Worm (Caenorhabditis elegans) whole organism, L2 larva: ENCODE results near the gene F09E5.16.

Source experiments
- C34F6.9 ChIP-seq: fragments of 150-350 bp; optimal IDR thresholded peaks from 2 replicates; lab custom pipeline; 2014; ENCODE audit warnings: missing biosample characterization, missing genetic modification characterization
- F13H6.1 ChIP-seq: sonication (generic microtip); optimal IDR thresholded peaks from 2 replicates; lab custom pipeline; 2016; ENCODE audit warnings: missing genetic modification characterization, missing compliant biosample characterization
- R02D3.7 ChIP-seq: fragments of 150-350 bp; optimal IDR thresholded peaks from 2 replicates; lab custom pipeline; 2014; ENCODE audit warnings: missing biosample characterization, missing genetic modification characterization
- ZK546.5 ChIP-seq: sonication (generic microtip); optimal IDR thresholded peaks from 2 replicates; lab custom pipeline; 2017; ENCODE audit warnings: missing biosample characterization, missing genetic modification characterization
- aly-2 ChIP-seq: fragments of 150-350 bp; optimal IDR thresholded peaks from 2 replicates; lab custom pipeline; 2014; ENCODE audit warnings: missing biosample characterization, missing genetic modification characterization
- ama-1 ChIP-seq: fragments of 150-350 bp; optimal IDR thresholded peaks from 2 replicates; lab custom pipeline; 2018; ENCODE audit warnings: inconsistent platforms
- ceh-16 ChIP-seq: fragments of 150-350 bp; optimal IDR thresholded peaks from 2 replicates; lab custom pipeline; 2014; ENCODE audit warnings: missing biosample characterization, missing genetic modification characterization
- ceh-82 ChIP-seq: fragments of 150-350 bp; optimal IDR thresholded peaks from 2 replicates; lab custom pipeline; 2014; ENCODE audit warnings: missing biosample characterization, missing genetic modification characterization
- egl-27 ChIP-seq: sonication (generic microtip); optimal IDR thresholded peaks from 3 replicates; lab custom pipeline; 2017; ENCODE audit warnings: missing biosample characterization, missing genetic modification reagents, missing genetic modification characterization
- elt-3 ChIP-seq: sonication (generic microtip); optimal IDR thresholded peaks from 2 replicates; lab custom pipeline; 2017; ENCODE audit warnings: missing biosample characterization, missing genetic modification characterization
- gmeb-1 ChIP-seq: fragments of 150-350 bp; optimal IDR thresholded peaks from 2 replicates; lab custom pipeline; 2014; ENCODE audit warnings: missing biosample characterization, missing genetic modification characterization
- lin-39 ChIP-seq: fragments of 150-350 bp; optimal IDR thresholded peaks from 2 replicates; lab custom pipeline; 2014; ENCODE audit warnings: missing biosample characterization, missing genetic modification reagents, missing genetic modification characterization
- lsy-2 ChIP-seq, 2 experiments: fragments of 150-350 bp in 1 of 2; sonication (generic microtip) in 1 of 2; optimal IDR thresholded peaks; 2 replicates each; lab custom pipeline; 2014 to 2017; ENCODE audit warnings: missing biosample characterization in 2 of 2, missing genetic modification characterization in 2 of 2
- mab-5 ChIP-seq: fragments of 150-350 bp; optimal IDR thresholded peaks from 2 replicates; lab custom pipeline; 2014; ENCODE audit warnings: missing biosample characterization, missing genetic modification characterization
- mbf-1 ChIP-seq: sonication (generic microtip); optimal IDR thresholded peaks from 2 replicates; lab custom pipeline; 2017; ENCODE audit warnings: missing biosample characterization, missing genetic modification characterization
- mdl-1 ChIP-seq, 2 experiments: fragments of 150-350 bp in 1 of 2; sonication (generic microtip) in 1 of 2; optimal IDR thresholded peaks; 2 replicates each; lab custom pipeline; 2017; ENCODE audit warnings: missing biosample characterization in 2 of 2, missing genetic modification characterization in 2 of 2
- nhr-10 ChIP-seq: sonication (generic microtip); optimal IDR thresholded peaks from 2 replicates; lab custom pipeline; 2017; ENCODE audit warnings: missing biosample characterization, missing genetic modification characterization
- nhr-11 ChIP-seq: fragments of 150-350 bp; optimal IDR thresholded peaks from 2 replicates; lab custom pipeline; 2014; ENCODE audit warnings: missing biosample characterization, missing genetic modification characterization
- nhr-129 ChIP-seq: fragments of 150-350 bp; optimal IDR thresholded peaks from 2 replicates; lab custom pipeline; 2014; ENCODE audit warnings: missing biosample characterization, missing genetic modification characterization
- nhr-21 ChIP-seq: fragments of 150-350 bp; optimal IDR thresholded peaks from 2 replicates; lab custom pipeline; 2014; ENCODE audit warnings: missing biosample characterization, missing genetic modification characterization
- nhr-23 ChIP-seq: fragments of 150-350 bp; optimal IDR thresholded peaks from 2 replicates; lab custom pipeline; 2014; ENCODE audit warnings: missing biosample characterization, missing genetic modification reagents, missing genetic modification characterization
- nhr-25 ChIP-seq: fragments of 150-350 bp; sonication (generic microtip); optimal IDR thresholded peaks from 3 replicates; lab custom pipeline; 2014; ENCODE audit warnings: missing biosample characterization, missing genetic modification characterization
- nhr-6 ChIP-seq: fragments of 150-350 bp; optimal IDR thresholded peaks from 2 replicates; lab custom pipeline; 2014; ENCODE audit warnings: missing biosample characterization, missing genetic modification characterization
- nhr-77 ChIP-seq: fragments of 150-350 bp; optimal IDR thresholded peaks from 2 replicates; lab custom pipeline; 2014; ENCODE audit warnings: missing biosample characterization, missing genetic modification characterization
- peb-1 ChIP-seq: fragments of 150-350 bp; optimal IDR thresholded peaks from 2 replicates; lab custom pipeline; 2014; ENCODE audit warnings: missing biosample characterization, missing genetic modification characterization
- skn-1 ChIP-seq: sonication (generic microtip); optimal IDR thresholded peaks from 2 replicates; lab custom pipeline; 2017; ENCODE audit warnings: missing biosample characterization, missing genetic modification characterization
- sma-9 ChIP-seq, 2 experiments: fragments of 150-350 bp in 1 of 2; sonication (generic microtip) in 1 of 2; optimal IDR thresholded peaks; 2 replicates each; lab custom pipeline; 2014 to 2016; ENCODE audit warnings: missing genetic modification characterization in 2 of 2, mild to moderate bottlenecking in 1 of 2, missing biosample characterization in 1 of 2, missing compliant biosample characterization in 1 of 2, missing genetic modification reagents in 1 of 2, moderate library complexity in 1 of 2
- snpc-4 ChIP-seq: fragments of 150-350 bp; optimal IDR thresholded peaks from 2 replicates; lab custom pipeline; 2014; ENCODE audit warnings: missing biosample characterization, missing genetic modification characterization
- unc-39 ChIP-seq: fragments of 150-350 bp; optimal IDR thresholded peaks from 2 replicates; lab custom pipeline; 2014; ENCODE audit warnings: missing biosample characterization, missing genetic modification characterization
- unc-55 ChIP-seq: fragments of 150-350 bp; sonication (generic microtip); optimal IDR thresholded peaks from 3 replicates; lab custom pipeline; 2014; ENCODE audit warnings: missing biosample characterization, missing genetic modification reagents, missing genetic modification characterization
- unc-62 ChIP-seq: fragments of 150-350 bp; optimal IDR thresholded peaks from 2 replicates; lab custom pipeline; 2014; ENCODE audit warnings: missing biosample characterization, missing genetic modification reagents, missing genetic modification characterization
- ztf-1 ChIP-seq: fragments of 200-800 bp; sonication (Bioruptor generic); conservative IDR thresholded peaks from 2 replicates; pipeline ENCODE4 v1.3.6; 2022; ENCODE audit warnings: missing genetic modification characterization, missing compliant biosample characterization
- ztf-11 ChIP-seq: sonication (generic microtip); optimal IDR thresholded peaks from 2 replicates; lab custom pipeline; 2017; ENCODE audit warnings: missing biosample characterization, missing genetic modification characterization
- ztf-4 ChIP-seq: fragments of 150-350 bp; optimal IDR thresholded peaks from 2 replicates; lab custom pipeline; 2014; ENCODE audit warnings: missing biosample characterization, missing genetic modification characterization

The F09E5.16 gene

ce11 chrII:5365645-5366044 is at the start of gene F09E5.16:
F09E5.16 (minus strand) TSS chrII:5365745.
- TF ChIP-seq nhr-10 (tag; lab: Kevin White, UChicago) (no peak), C34F6.9 (tag; lab: Kevin White, UChicago) (no peak)
- TF ChIP-seq, all 48 proteins: peak for 0

- TF ChIP-seq skn-1 (tag; lab: Kevin White, UChicago) (no peak), gmeb-1 (tag; lab: Kevin White, UChicago) (no peak), elt-3 (no peak), ceh-82 (no peak), mab-5 (tag; lab: Kevin White, UChicago) (no peak), ztf-4 (tag; lab: Kevin White, UChicago) (no peak), unc-62 (no peak), snpc-4 (tag; lab: Kevin White, UChicago) (no peak), aly-2 (tag; lab: Kevin White, UChicago) (no peak), ZK546.5 (tag; lab: Kevin White, UChicago) (no peak), ztf-11 (no peak)
Observed at ce11 chrII:5414040-5414439, 48.5 kb upstream of the F09E5.16 start, which contains the start of the genes EEED8.14 and EEED8.3. EEED8.14 (minus strand) TSS chrII:5414052. EEED8.3 (plus strand) TSS chrII:5414276.

- TF ChIP-seq ztf-11 (no peak), lin-39 (tag; lab: Kevin White, UChicago) (no peak), nhr-25 (tag; lab: Kevin White, UChicago) (no peak), ztf-1 (GFP tag; lab: Robert Waterston, UW) (no peak), unc-39 (no peak), nhr-11 (tag; lab: Kevin White, UChicago) (no peak), peb-1 (tag; lab: Kevin White, UChicago) (no peak), F13H6.1 (tag; lab: Kevin White, UChicago) (no peak)
Observed at ce11 chrII:5412467-5412866, 46.9 kb upstream of the F09E5.16 start, which contains the start of the genes EEED8.13 and EEED8.18. EEED8.13 (minus strand) TSS chrII:5412567. EEED8.18 (minus strand) TSS chrII:5412610.

DNA sequence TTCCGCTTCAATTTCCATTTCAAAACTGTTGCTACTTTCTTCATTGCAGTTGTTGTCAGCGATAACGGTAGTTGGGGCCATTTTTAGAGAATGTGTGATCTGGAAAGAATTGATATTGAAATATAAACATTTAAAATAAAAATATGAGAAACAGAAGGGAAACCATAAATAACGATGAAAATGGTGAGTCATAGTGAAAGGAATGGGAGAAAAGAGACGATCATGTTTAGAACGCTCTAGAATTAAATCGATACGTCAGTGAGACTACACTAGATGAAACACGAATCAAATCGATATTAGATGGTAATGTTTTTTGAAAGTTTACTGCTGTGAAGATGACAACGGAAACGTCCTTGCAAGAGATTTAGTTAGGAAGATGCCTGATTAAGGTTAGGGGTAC is 43.4 kb upstream of the F09E5.16 start, which contains the start of the genes EEED8.12 and EEED8.4:
Gene EEED8.12 (minus strand): TSS at position 101 of the 400 bp plus-strand sequence.
Gene EEED8.4 (plus strand): TSS at position 396 of the 400 bp plus-strand sequence.
- no peak for TF ChIP-seq nhr-6 (tag; lab: Kevin White, UChicago)
- no peak for TF ChIP-seq sma-9 (GFP tag; optimal IDR thresholded peaks at IDR 0.05; lab: Kevin White, UChicago)
- TF ChIP-seq sma-9 (tag; optimal IDR thresholded peaks at IDR 0.05; lab: Kevin White, UChicago): no peak
- TF ChIP-seq ceh-16 (tag; lab: Kevin White, UChicago): no peak
- no peak for TF ChIP-seq egl-27
- no peak for TF ChIP-seq ama-1 (lab: Kevin White, UChicago)
- TF ChIP-seq ztf-4 (tag; lab: Kevin White, UChicago): no peak
- no peak for TF ChIP-seq nhr-23 (tag; lab: Kevin White, UChicago)
- no peak for TF ChIP-seq nhr-129 (tag; lab: Kevin White, UChicago)
- TF ChIP-seq unc-62: no peak

- TF ChIP-seq mdl-1 (tag; optimal IDR thresholded peaks at IDR 0.05; lab: Kevin White, UChicago) (no peak), mbf-1 (tag; lab: Kevin White, UChicago) (no peak), lsy-2 (tag; optimal IDR thresholded peaks at IDR 0.05; lab: Kevin White, UChicago) (no peak), peb-1 (tag; lab: Kevin White, UChicago) (no peak), unc-39 (no peak), nhr-77 (no peak), nhr-21 (tag; lab: Kevin White, UChicago) (no peak), unc-55 (GFP tag; lab: Kevin White, UChicago) (no peak), ceh-82 (no peak), R02D3.7 (tag; lab: Kevin White, UChicago) (no peak), nhr-10 (tag; lab: Kevin White, UChicago) (no peak), C34F6.9 (tag; lab: Kevin White, UChicago) (no peak), F13H6.1 (tag; lab: Kevin White, UChicago) (no peak)
Observed at ce11 chrII:5407548-5407947, 42.0 kb upstream of the F09E5.16 start, which contains the start of gene clec-141. clec-141 (minus strand) TSS chrII:5407648.
